Worm (Caenorhabditis elegans) whole organism, mixed stage, embryonic: ENCODE data around the gene C05B5.5.

Experiments used
- blmp-1 ChIP-seq: fragments of 150-350 bp; optimal IDR thresholded peaks from 2 replicates; lab custom pipeline; 2014; ENCODE audit warnings: missing biosample characterization, missing genetic modification characterization
- nhr-237 ChIP-seq: fragments of 150-350 bp; optimal IDR thresholded peaks from 2 replicates; lab custom pipeline; 2014; ENCODE audit warnings: missing biosample characterization, missing genetic modification characterization
- nhr-28 ChIP-seq: fragments of 150-350 bp; optimal IDR thresholded peaks from 2 replicates; lab custom pipeline; 2014; ENCODE audit warnings: missing biosample characterization, missing genetic modification characterization
- pha-4 ChIP-seq: fragments of 150-350 bp; optimal IDR thresholded peaks from 2 replicates; lab custom pipeline; 2018; ENCODE audit warnings: missing biosample characterization, missing genetic modification reagents, missing genetic modification characterization

DNA sequence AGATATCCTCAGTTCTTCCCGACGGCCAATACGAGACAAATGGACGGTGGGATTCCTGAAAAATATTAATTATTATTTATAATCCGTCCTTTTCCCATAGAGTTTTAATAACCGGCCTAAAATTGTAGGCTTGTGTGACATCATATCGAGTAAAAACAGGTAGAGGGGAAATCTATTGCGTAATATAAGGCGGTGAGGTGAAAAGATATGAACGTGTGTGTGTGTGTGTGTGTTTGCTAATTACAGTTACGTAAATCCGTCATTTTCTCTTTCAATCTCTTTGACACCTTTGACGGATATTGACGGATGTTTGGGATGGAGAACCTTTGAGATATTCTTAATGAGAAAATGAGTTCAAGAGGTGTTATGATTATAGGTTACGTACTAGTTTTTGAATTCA, 35.7 kb upstream of the C05B5.5 start:
- TF ChIP-seq nhr-237 (tag; lab: Kevin White, UChicago) (peak; percentile 8), blmp-1 (tag; lab: Kevin White, UChicago) (no peak), pha-4 (no peak), nhr-28 (tag; lab: Kevin White, UChicago) (no peak)
